Fruit fly (Drosophila melanogaster) whole organism, prepupa: Measurements from ENCODE around the gene et.

Experiments used
- Blimp-1 ChIP-seq: fragments of 200-800 bp; sonication (Bioruptor generic); optimal IDR thresholded peaks from 3 replicates; lab custom pipeline; 2017; ENCODE audit warnings: missing biosample characterization, missing genetic modification characterization, mild to moderate bottlenecking, moderate library complexity, missing genetic modification reagents
- CG11294 ChIP-seq: fragments of 200-800 bp; sonication (Bioruptor generic); IDR thresholded peaks from 2 replicates; pipeline ENCODE4 v1.3.6; 2022; ENCODE audit warnings: missing biosample characterization, missing genetic modification characterization
- CG11762 ChIP-seq: fragments of 200-800 bp; sonication (Bioruptor generic); optimal IDR thresholded peaks from 3 replicates; lab custom pipeline; 2016; ENCODE audit warnings: missing biosample characterization, missing genetic modification characterization; ENCODE audit not compliant: insufficient read depth
- CG1621 ChIP-seq: fragments of 200-800 bp; sonication (Bioruptor generic); optimal IDR thresholded peaks from 3 replicates; lab custom pipeline; 2018; ENCODE audit warnings: missing biosample characterization, mild to moderate bottlenecking, missing genetic modification characterization
- CG16779 ChIP-seq: fragments of 200-800 bp; sonication (Bioruptor generic); optimal IDR thresholded peaks from 3 replicates; lab custom pipeline; 2017; ENCODE audit warnings: missing biosample characterization, mild to moderate bottlenecking, missing genetic modification characterization
- CG31627 ChIP-seq: fragments of 200-800 bp; sonication (Bioruptor generic); optimal IDR thresholded peaks from 3 replicates; lab custom pipeline; 2016; ENCODE audit warnings: missing biosample characterization, missing genetic modification characterization
- CG32006 ChIP-seq: fragments of 200-800 bp; sonication (Bioruptor generic); optimal IDR thresholded peaks from 3 replicates; lab custom pipeline; 2017; ENCODE audit warnings: missing biosample characterization, mild to moderate bottlenecking, missing genetic modification characterization
- CG34406 ChIP-seq: fragments of 200-800 bp; sonication (Bioruptor generic); optimal IDR thresholded peaks from 3 replicates; lab custom pipeline; 2016; ENCODE audit warnings: missing biosample characterization, missing genetic modification characterization
- CG3919 ChIP-seq: fragments of 200-800 bp; sonication (Bioruptor generic); optimal IDR thresholded peaks from 3 replicates; lab custom pipeline; 2016; ENCODE audit warnings: missing biosample characterization, missing genetic modification characterization
- CG4318 ChIP-seq: fragments of 200-800 bp; sonication (Bioruptor generic); optimal IDR thresholded peaks from 3 replicates; lab custom pipeline; 2017; ENCODE audit warnings: missing biosample characterization, mild to moderate bottlenecking, missing genetic modification characterization
- CG6163 ChIP-seq: fragments of 200-800 bp; sonication (Bioruptor generic); IDR thresholded peaks from 3 replicates; pipeline ENCODE4 v1.3.6; 2022; ENCODE audit warnings: missing biosample characterization, missing genetic modification characterization
- CG6276 ChIP-seq: fragments of 200-800 bp; sonication (Bioruptor generic); optimal IDR thresholded peaks from 2 replicates; lab custom pipeline; 2017; ENCODE audit warnings: missing biosample characterization, mild to moderate bottlenecking, missing genetic modification characterization
- CG6792 ChIP-seq: fragments of 200-800 bp; sonication (Bioruptor generic); optimal IDR thresholded peaks from 3 replicates; lab custom pipeline; 2016; ENCODE audit warnings: missing biosample characterization, missing genetic modification characterization
- CG6808 ChIP-seq: fragments of 200-800 bp; sonication (Bioruptor generic); optimal IDR thresholded peaks from 3 replicates; lab custom pipeline; 2017; ENCODE audit warnings: missing biosample characterization, missing genetic modification characterization, mild to moderate bottlenecking, moderate library complexity, missing genetic modification reagents
- CG6854 ChIP-seq: fragments of 200-800 bp; sonication (Bioruptor generic); optimal IDR thresholded peaks from 2 replicates; lab custom pipeline; 2017; ENCODE audit warnings: missing biosample characterization, mild to moderate bottlenecking, missing genetic modification characterization
- CG7368 ChIP-seq: fragments of 200-800 bp; sonication (Bioruptor generic); optimal IDR thresholded peaks from 3 replicates; lab custom pipeline; 2016; ENCODE audit warnings: missing biosample characterization, missing genetic modification characterization
- CG8319 ChIP-seq: fragments of 200-800 bp; sonication (Bioruptor generic); optimal IDR thresholded peaks from 3 replicates; lab custom pipeline; 2016; ENCODE audit warnings: missing biosample characterization, missing genetic modification characterization
- CG8632 ChIP-seq: fragments of 200-800 bp; sonication (Bioruptor generic); optimal IDR thresholded peaks from 3 replicates; lab custom pipeline; 2016; ENCODE audit warnings: missing biosample characterization, missing genetic modification characterization
- CG9139 ChIP-seq: fragments of 200-800 bp; sonication (Bioruptor generic); optimal IDR thresholded peaks from 3 replicates; lab custom pipeline; 2017; ENCODE audit warnings: missing biosample characterization, mild to moderate bottlenecking, missing genetic modification characterization
- Eip75B ChIP-seq: fragments of 200-800 bp; sonication (Bioruptor generic); optimal IDR thresholded peaks from 3 replicates; lab custom pipeline; 2016; ENCODE audit warnings: missing biosample characterization, missing genetic modification characterization
- Eip78C ChIP-seq: fragments of 200-800 bp; sonication (Bioruptor generic); peaks from one replicate; lab custom pipeline; 2016; ENCODE audit warnings: missing biosample characterization, missing genetic modification characterization
- Eip93F ChIP-seq: fragments of 200-800 bp; sonication (Bioruptor generic); optimal IDR thresholded peaks from 2 replicates; lab custom pipeline; 2016; ENCODE audit warnings: missing biosample characterization, mild to moderate bottlenecking, missing genetic modification characterization
- Ets21C ChIP-seq: fragments of 200-800 bp; sonication (Bioruptor generic); optimal IDR thresholded peaks from 3 replicates; lab custom pipeline; 2016; ENCODE audit warnings: missing biosample characterization, missing genetic modification characterization
- Ets96B ChIP-seq: fragments of 200-800 bp; optimal IDR thresholded peaks from 2 replicates; lab custom pipeline; 2019; ENCODE audit warnings: missing biosample characterization, mild to moderate bottlenecking, missing genetic modification characterization, moderate library complexity
- Gug ChIP-seq: fragments of 200-800 bp; sonication (Bioruptor generic); IDR thresholded peaks from 2 replicates; pipeline ENCODE4 v1.3.6; 2022; ENCODE audit warnings: missing biosample characterization, missing genetic modification characterization
- Hr38 ChIP-seq: sonication (Bioruptor generic); optimal IDR thresholded peaks from 2 replicates; lab custom pipeline; 2016; ENCODE audit warnings: missing biosample characterization, missing genetic modification characterization
- Hr39 ChIP-seq: fragments of 200-800 bp; sonication (Bioruptor generic); optimal IDR thresholded peaks from 2 replicates; lab custom pipeline; 2016; ENCODE audit warnings: missing biosample characterization, missing genetic modification characterization
- Hr4 ChIP-seq: fragments of 200-800 bp; sonication (Bioruptor generic); optimal IDR thresholded peaks from 3 replicates; lab custom pipeline; 2016; ENCODE audit warnings: missing biosample characterization, missing genetic modification characterization
- Met ChIP-seq: fragments of 200-800 bp; sonication (Bioruptor generic); optimal IDR thresholded peaks from 3 replicates; lab custom pipeline; 2016; ENCODE audit warnings: missing biosample characterization, missing genetic modification characterization
- OdsH ChIP-seq: fragments of 200-800 bp; sonication (Bioruptor generic); optimal IDR thresholded peaks from 3 replicates; lab custom pipeline; 2016; ENCODE audit warnings: missing biosample characterization, missing genetic modification characterization
- Sox102F ChIP-seq: fragments of 200-800 bp; sonication (Bioruptor generic); optimal IDR thresholded peaks from 2 replicates; lab custom pipeline; 2016; ENCODE audit warnings: missing biosample characterization, mild to moderate bottlenecking, missing genetic modification characterization
- Sox14 ChIP-seq: fragments of 200-800 bp; sonication (Bioruptor generic); optimal IDR thresholded peaks from 3 replicates; lab custom pipeline; 2016; ENCODE audit warnings: missing biosample characterization, missing genetic modification characterization
- acj6 ChIP-seq: fragments of 200-800 bp; sonication (Bioruptor generic); optimal IDR thresholded peaks from 3 replicates; lab custom pipeline; 2016; ENCODE audit warnings: missing biosample characterization, missing genetic modification characterization
- cyc ChIP-seq: fragments of 200-800 bp; sonication (Bioruptor generic); optimal IDR thresholded peaks from 3 replicates; lab custom pipeline; 2016; ENCODE audit warnings: missing biosample characterization, missing genetic modification characterization
- dsx ChIP-seq: fragments of 200-800 bp; optimal IDR thresholded peaks from 3 replicates; lab custom pipeline; 2019; ENCODE audit warnings: missing biosample characterization, mild to moderate bottlenecking, missing genetic modification characterization, moderate library complexity; ENCODE audit not compliant: poor library complexity, severe bottlenecking
- fd59A ChIP-seq: fragments of 200-800 bp; sonication (Bioruptor generic); optimal IDR thresholded peaks from 2 replicates; lab custom pipeline; 2017; ENCODE audit warnings: missing biosample characterization, mild to moderate bottlenecking, missing genetic modification characterization, missing genetic modification reagents
- fd85E ChIP-seq: fragments of 200-800 bp; sonication (Bioruptor generic); optimal IDR thresholded peaks from 3 replicates; lab custom pipeline; 2016; ENCODE audit warnings: missing biosample characterization, missing genetic modification characterization
- lz ChIP-seq: fragments of 200-800 bp; sonication (Bioruptor generic); optimal IDR thresholded peaks from 3 replicates; lab custom pipeline; 2016; ENCODE audit warnings: missing biosample characterization, missing genetic modification characterization
- net ChIP-seq: fragments of 200-800 bp; sonication (Bioruptor generic); optimal IDR thresholded peaks from 3 replicates; lab custom pipeline; 2016; ENCODE audit warnings: missing biosample characterization, missing genetic modification characterization
- pdm3 ChIP-seq: fragments of 200-800 bp; sonication (Bioruptor generic); optimal IDR thresholded peaks from 3 replicates; lab custom pipeline; 2016; ENCODE audit warnings: missing biosample characterization, missing genetic modification characterization
- ss ChIP-seq, 2 experiments: fragments of 200-800 bp; sonication (Bioruptor generic); optimal IDR thresholded peaks; 2 replicates in 1 of 2; 3 replicates in 1 of 2; lab custom pipeline; 2017 to 2018; ENCODE audit warnings: mild to moderate bottlenecking in 2 of 2, missing biosample characterization in 2 of 2, missing genetic modification characterization in 2 of 2, moderate library complexity in 1 of 2
- svp ChIP-seq: fragments of 200-800 bp; sonication (Bioruptor generic); peaks from one replicate; lab custom pipeline; 2016; ENCODE audit warnings: missing biosample characterization, missing genetic modification characterization
- topi ChIP-seq: fragments of 200-800 bp; sonication (Bioruptor generic); optimal IDR thresholded peaks from 3 replicates; lab custom pipeline; 2016; ENCODE audit warnings: missing biosample characterization, missing genetic modification characterization
- vri ChIP-seq: fragments of 200-800 bp; sonication (Bioruptor generic); optimal IDR thresholded peaks from 3 replicates; lab custom pipeline; 2016; ENCODE audit warnings: missing biosample characterization, mild to moderate bottlenecking, missing genetic modification characterization

The et gene

DNA sequence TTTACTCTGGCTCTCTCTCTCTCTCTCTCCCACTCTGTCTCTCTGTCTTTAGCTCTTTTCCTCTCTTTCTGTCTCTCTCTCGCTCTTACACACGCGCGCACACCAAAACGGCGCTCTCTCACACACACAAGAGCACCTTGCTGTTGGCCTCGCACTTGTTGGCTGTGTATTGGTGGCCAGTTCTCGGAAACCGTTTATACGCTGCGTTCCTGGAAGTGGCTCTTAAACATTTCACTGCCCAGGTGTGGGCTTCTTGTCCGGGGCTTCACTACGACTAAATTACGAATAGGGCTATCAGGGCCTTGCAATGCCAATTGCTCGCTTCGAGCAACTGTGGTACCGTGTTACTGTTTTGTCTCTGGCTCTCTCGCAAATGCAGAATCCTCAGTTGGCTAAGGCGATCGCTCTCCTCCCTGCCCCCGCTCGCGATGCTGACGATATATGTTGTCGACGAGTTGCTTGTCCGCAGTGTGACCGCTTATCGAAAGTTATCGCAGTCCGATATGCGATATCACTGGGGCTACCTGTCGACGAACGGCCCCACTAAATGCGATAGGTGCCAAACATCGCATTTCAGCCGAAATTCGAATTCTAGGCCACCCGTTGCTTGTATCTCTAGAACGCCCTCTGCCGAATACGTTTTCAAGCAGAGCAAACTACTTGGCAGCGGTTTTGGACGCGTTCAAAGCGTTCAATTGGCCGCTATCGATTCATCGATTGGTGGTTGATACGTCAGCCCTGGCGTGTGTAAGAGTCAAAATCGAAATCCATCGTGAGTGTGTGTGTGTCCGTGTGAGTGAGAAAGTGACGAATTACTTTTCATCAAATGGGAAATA lies 7.6 kb upstream of the et start, which contains the start of the genes dome and Ubqn (continued):
- peak; percentile 44 for TF ChIP-seq Blimp-1 (GFP tag; lab: Kevin White, UChicago)
- no peak for TF ChIP-seq vri (GFP tag; lab: Kevin White, UChicago)
- no peak for TF ChIP-seq cyc (GFP tag; lab: Kevin White, UChicago)
- TF ChIP-seq fd59A (GFP tag; lab: Kevin White, UChicago) = no peak
- TF ChIP-seq CG16779 (tag; lab: Kevin White, UChicago) = no peak
- no peak for TF ChIP-seq Met (GFP tag; lab: Kevin White, UChicago)
- no peak for TF ChIP-seq CG34406 (GFP tag; lab: Kevin White, UChicago)
- TF ChIP-seq CG6854 (GFP tag; lab: Kevin White, UChicago) = peak; percentile 82
- TF ChIP-seq topi = peak; percentile 22
- no peak for TF ChIP-seq acj6
- no peak for TF ChIP-seq CG31627
- no peak for TF ChIP-seq CG11762
- no peak for TF ChIP-seq CG6792 (GFP tag; lab: Kevin White, UChicago)

DNA sequence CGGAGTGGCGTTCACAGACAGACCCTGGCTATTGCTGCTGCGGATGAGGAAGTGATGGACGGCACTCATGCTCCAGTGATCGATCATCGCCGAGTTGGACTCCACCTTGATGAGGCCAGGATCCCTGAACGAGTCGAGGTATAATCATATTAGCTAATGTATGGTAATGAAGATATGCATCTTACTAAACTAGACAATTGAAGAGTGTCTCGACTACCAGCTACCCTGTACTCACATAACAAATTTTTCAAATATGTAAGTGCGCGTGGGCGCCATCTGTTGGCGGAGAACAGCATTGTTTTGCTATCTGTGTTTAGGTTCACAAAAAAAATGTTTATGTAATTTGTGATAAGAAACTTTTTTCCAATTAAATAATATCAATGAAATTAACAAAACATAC lies 3.5 kb upstream of the et start:
- TF ChIP-seq svp (GFP tag; lab: Kevin White, UChicago) = no peak
- no peak for TF ChIP-seq lz (GFP tag; lab: Kevin White, UChicago)

DNA sequence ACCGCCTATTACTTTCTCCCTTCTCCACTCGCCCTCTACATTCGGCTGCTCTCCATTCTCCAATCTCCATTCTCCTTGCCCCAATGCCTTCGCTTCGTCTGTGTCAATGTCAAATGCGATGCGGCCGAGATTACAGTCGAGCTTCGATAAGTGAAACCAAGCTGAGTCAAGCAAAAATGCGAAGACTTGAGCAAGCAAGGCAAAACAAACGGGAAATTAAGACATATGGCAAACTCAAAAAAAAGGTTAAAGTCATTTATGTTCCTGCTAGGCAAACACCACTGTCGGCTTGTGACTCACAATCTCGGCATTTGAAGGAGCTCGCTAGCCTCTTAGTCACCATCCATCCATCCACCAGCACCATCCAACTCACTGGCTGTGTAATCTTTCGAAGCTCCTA lies 7.3 kb downstream of the et start:
- TF ChIP-seq OdsH (GFP tag; lab: Kevin White, UChicago) (peak; percentile 99), CG11294 (GFP tag; lab: Robert Waterston, UW) (peak; percentile 90), topi (peak; percentile 99), Ets21C (GFP tag; lab: Kevin White, UChicago) (peak; percentile 99), Sox102F (peak; percentile 99), Hr38 (peak; percentile 86), fd59A (GFP tag; lab: Kevin White, UChicago) (peak; percentile 98), CG4318 (GFP tag; lab: Kevin White, UChicago) (peak; percentile 95), CG9139 (GFP tag; lab: Kevin White, UChicago) (peak; percentile 96), dsx (GFP tag; lab: Kevin White, UChicago) (peak; percentile 96), CG16779 (tag; lab: Kevin White, UChicago) (peak; percentile 95), CG6792 (GFP tag; lab: Kevin White, UChicago) (peak; percentile 99), Eip93F (peak; percentile 99), pdm3 (GFP tag; lab: Kevin White, UChicago) (peak; percentile 99), Met (GFP tag; lab: Kevin White, UChicago) (peak; percentile 99), CG6276 (peak; percentile 88), CG1621 (tag; lab: Kevin White, UChicago) (peak; percentile 98), CG8319 (GFP tag; lab: Kevin White, UChicago) (peak; percentile 98), cyc (GFP tag; lab: Kevin White, UChicago) (peak; percentile 99), Gug (GFP tag; lab: Robert Waterston, UW) (peak; percentile 97), Blimp-1 (GFP tag; lab: Kevin White, UChicago) (peak; percentile 94), CG3919 (GFP tag; lab: Kevin White, UChicago) (peak; percentile 99), CG7368 (GFP tag; lab: Kevin White, UChicago) (peak; percentile 99), Hr4 (GFP tag; lab: Kevin White, UChicago) (peak; percentile 97), fd85E (GFP tag; lab: Kevin White, UChicago) (peak; percentile 96), lz (GFP tag; lab: Kevin White, UChicago) (peak; percentile 99), CG6163 (GFP tag; lab: Robert Waterston, UW) (peak; percentile 99), CG8632 (GFP tag; lab: Kevin White, UChicago) (peak; percentile 98), vri (GFP tag; lab: Kevin White, UChicago) (peak; percentile 99), Eip75B (GFP tag; lab: Kevin White, UChicago) (peak; percentile 99), Eip78C (GFP tag; lab: Kevin White, UChicago) (peak; percentile 100), ss (GFP tag; optimal IDR thresholded peaks at IDR 0.05; lab: Kevin White, UChicago) (peak; percentile 97 to 98), acj6 (peak; percentile 99), svp (GFP tag; lab: Kevin White, UChicago) (peak; percentile 100), CG32006 (GFP tag; lab: Kevin White, UChicago) (peak; percentile 97), net (GFP tag; lab: Kevin White, UChicago) (peak; percentile 99), Sox14 (GFP tag; lab: Kevin White, UChicago) (peak; percentile 100), Ets96B (tag; lab: Kevin White, UChicago) (peak; percentile 96), CG6808 (peak; percentile 97), Hr39 (peak; percentile 100)
